Fruit fly (Drosophila melanogaster) whole organism, prepupa: ENCODE measurements around the gene papi.

Source experiments
- CG15336 ChIP-seq: fragments of 200-800 bp; sonication (Bioruptor generic); IDR thresholded peaks from 2 replicates; pipeline ENCODE4 v1.3.6; 2022; ENCODE audit warnings: missing biosample characterization, missing genetic modification characterization
- CG3032 ChIP-seq: fragments of 200-800 bp; optimal IDR thresholded peaks from 2 replicates; lab custom pipeline; 2019; ENCODE audit warnings: missing biosample characterization, mild to moderate bottlenecking, missing genetic modification characterization, moderate library complexity
- CG31627 ChIP-seq: fragments of 200-800 bp; sonication (Bioruptor generic); optimal IDR thresholded peaks from 3 replicates; lab custom pipeline; 2016; ENCODE audit warnings: missing biosample characterization, missing genetic modification characterization
- CG6854 ChIP-seq: fragments of 200-800 bp; sonication (Bioruptor generic); optimal IDR thresholded peaks from 2 replicates; lab custom pipeline; 2017; ENCODE audit warnings: missing biosample characterization, mild to moderate bottlenecking, missing genetic modification characterization
- Eip75B ChIP-seq: fragments of 200-800 bp; sonication (Bioruptor generic); optimal IDR thresholded peaks from 3 replicates; lab custom pipeline; 2016; ENCODE audit warnings: missing biosample characterization, missing genetic modification characterization
- Eip93F ChIP-seq: fragments of 200-800 bp; sonication (Bioruptor generic); optimal IDR thresholded peaks from 2 replicates; lab custom pipeline; 2016; ENCODE audit warnings: missing biosample characterization, mild to moderate bottlenecking, missing genetic modification characterization
- Ets96B ChIP-seq: fragments of 200-800 bp; optimal IDR thresholded peaks from 2 replicates; lab custom pipeline; 2019; ENCODE audit warnings: missing biosample characterization, mild to moderate bottlenecking, missing genetic modification characterization, moderate library complexity
- Met ChIP-seq: fragments of 200-800 bp; sonication (Bioruptor generic); optimal IDR thresholded peaks from 3 replicates; lab custom pipeline; 2016; ENCODE audit warnings: missing biosample characterization, missing genetic modification characterization
- Smox ChIP-seq: fragments of 200-800 bp; sonication (Bioruptor generic); optimal IDR thresholded peaks from 3 replicates; lab custom pipeline; 2016; ENCODE audit warnings: missing biosample characterization, missing genetic modification characterization
- Sox102F ChIP-seq: fragments of 200-800 bp; sonication (Bioruptor generic); optimal IDR thresholded peaks from 2 replicates; lab custom pipeline; 2016; ENCODE audit warnings: missing biosample characterization, mild to moderate bottlenecking, missing genetic modification characterization
- cyc ChIP-seq: fragments of 200-800 bp; sonication (Bioruptor generic); optimal IDR thresholded peaks from 3 replicates; lab custom pipeline; 2016; ENCODE audit warnings: missing biosample characterization, missing genetic modification characterization
- esn ChIP-seq: fragments of 200-800 bp; sonication (Bioruptor generic); optimal IDR thresholded peaks from 2 replicates; lab custom pipeline; 2016; ENCODE audit warnings: missing biosample characterization, mild to moderate bottlenecking, missing genetic modification characterization, moderate library complexity
- pdm3 ChIP-seq: fragments of 200-800 bp; sonication (Bioruptor generic); optimal IDR thresholded peaks from 3 replicates; lab custom pipeline; 2016; ENCODE audit warnings: missing biosample characterization, missing genetic modification characterization

- TF ChIP-seq Smox (no peak), CG15336 (GFP tag; lab: Robert Waterston, UW) (no peak), CG31627 (GFP tag; lab: Kevin White, UChicago) (no peak), Met (GFP tag; lab: Kevin White, UChicago) (no peak), esn (no peak), CG6854 (GFP tag; lab: Kevin White, UChicago) (no peak), pdm3 (GFP tag; lab: Kevin White, UChicago) (no peak), Sox102F (GFP tag; lab: Kevin White, UChicago) (no peak), Ets96B (tag; lab: Kevin White, UChicago) (no peak), cyc (no peak), CG3032 (tag; lab: Kevin White, UChicago) (no peak), Eip93F (no peak), Eip75B (no peak)
These were observed 47.4 kb upstream of the papi start for dm6 chr2L:2173191-2173590.
